Fruit fly (Drosophila melanogaster): ENCODE results near the gene Raf.

Raf gene

DNA sequence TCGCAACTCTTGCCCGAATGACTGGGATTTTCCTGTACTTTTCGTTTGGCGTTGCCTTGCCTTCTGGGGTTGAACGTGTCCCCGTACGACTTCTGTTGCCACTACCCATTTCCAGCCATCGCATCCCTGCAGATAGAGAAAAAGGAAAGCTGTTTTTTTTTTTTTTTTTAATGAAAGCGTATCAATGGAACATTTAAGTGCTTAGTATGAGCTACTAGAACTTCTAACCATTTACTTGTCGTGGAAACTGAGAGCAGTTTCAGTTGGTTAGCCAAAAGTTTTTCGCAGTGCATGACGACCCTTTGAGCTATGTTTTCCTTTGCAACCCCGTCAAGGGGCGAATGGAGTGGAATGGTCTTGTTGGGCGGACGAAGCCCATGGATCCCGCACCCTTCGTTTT, 34.0 kb downstream of the Raf start (continued):
- TF ChIP-seq Dfd (GFP tag; optimal IDR thresholded peaks at IDR 0.05) (no peak), CG3726 (GFP tag; IDR thresholded peaks at IDR 0.05) (0 out of 3 replicates have a peak, but pooled peaks have one; percentile 51), Drgx (GFP tag; IDR thresholded peaks at IDR 0.05) (no peak), Ssrp (tag; optimal IDR thresholded peaks at IDR 0.05) (peak; percentile 69), lmd (GFP tag; IDR thresholded peaks at IDR 0.05) (peak; percentile 58), CG1603 (tag; optimal IDR thresholded peaks at IDR 0.05) (peak; percentile 42), fd64A (GFP tag; optimal IDR thresholded peaks at IDR 0.05) (no peak), kni (GFP tag; optimal IDR thresholded peaks at IDR 0.05) (no peak), CG11093 (GFP tag; IDR thresholded peaks at IDR 0.05) (no peak), CG14050 (GFP tag; IDR thresholded peaks at IDR 0.05) (peak; percentile 88), Hsf (GFP tag; optimal IDR thresholded peaks at IDR 0.05) (peak; percentile 75), CG15696 (tag; optimal IDR thresholded peaks at IDR 0.05) (no peak), abd-A (tag; optimal IDR thresholded peaks at IDR 0.05) (no peak), CG43689 (GFP tag; IDR thresholded peaks at IDR 0.05) (0 out of 2 replicates have a peak, but pooled peaks have one; percentile 38), grn (GFP tag; optimal IDR thresholded peaks at IDR 0.05) (no peak), CG12219 (GFP tag; optimal IDR thresholded peaks at IDR 0.05) (peak; percentile 5), CG5245 (GFP tag; optimal IDR thresholded peaks at IDR 0.05) (peak; percentile 51), CG18011 (GFP tag; optimal IDR thresholded peaks at IDR 0.05) (peak; percentile 4), CG11696 (GFP tag; IDR thresholded peaks at IDR 0.05) (0 out of 2 replicates have a peak, but pooled peaks have one; percentile 23), Six4 (GFP tag; optimal IDR thresholded peaks at IDR 0.05) (peak; percentile 56), CG11560 (tag; IDR thresholded peaks at IDR 0.05) (0 out of 3 replicates have a peak, but pooled peaks have one; percentile 19), jumu (GFP tag; optimal IDR thresholded peaks at IDR 0.05) (peak; percentile 79), CG31224 (GFP tag; IDR thresholded peaks at IDR 0.05) (peak; percentile 31; the same call in 1 of the 2 replicates), Mad (GFP tag; optimal IDR thresholded peaks at IDR 0.05) (peak; percentile 47), Sox100B (GFP tag; optimal IDR thresholded peaks at IDR 0.05) (peak; percentile 37), CG17186 (GFP tag; optimal IDR thresholded peaks at IDR 0.05) (no peak), CG15479 (GFP tag; optimal IDR thresholded peaks at IDR 0.05) (no peak), Tbp (GFP tag; optimal IDR thresholded peaks at IDR 0.05) (no peak), Dref (GFP tag; IDR thresholded peaks at IDR 0.05) (no peak), CG7556 (GFP tag; optimal IDR thresholded peaks at IDR 0.05) (peak; percentile 83), CG17361 (GFP tag; IDR thresholded peaks at IDR 0.05) (peak; percentile 25; the same call in 1 of the 3 replicates), C15 (GFP tag; IDR thresholded peaks at IDR 0.05) (no peak), h (optimal IDR thresholded peaks at IDR 0.05) (no peak), CG1602 (GFP tag; optimal IDR thresholded peaks at IDR 0.05) (peak; percentile 78), CG9727 (GFP tag; optimal IDR thresholded peaks at IDR 0.05) (peak; percentile 39), CG31441 (GFP tag; IDR thresholded peaks at IDR 0.05) (peak; percentile 57), rib (GFP tag; IDR thresholded peaks at IDR 0.05) (no peak), her (GFP tag; optimal IDR thresholded peaks at IDR 0.05) (peak; percentile 86), Hmr (GFP tag; optimal IDR thresholded peaks at IDR 0.05) (peak; percentile 84), Xbp1 (GFP tag; optimal IDR thresholded peaks at IDR 0.05) (peak; percentile 81), CG18619 (GFP tag; optimal IDR thresholded peaks at IDR 0.05) (peak; percentile 67), shn (GFP tag; optimal IDR thresholded peaks at IDR 0.05) (peak; percentile 68), CG1233 (GFP tag; optimal IDR thresholded peaks at IDR 0.05) (peak; percentile 6), CG6654 (GFP tag; optimal IDR thresholded peaks at IDR 0.05) (no peak), CG8290 (GFP tag; optimal IDR thresholded peaks at IDR 0.05) (peak; percentile 11), CG8290 (tag; optimal IDR thresholded peaks at IDR 0.05) (peak in 1 of 2 experiments; percentile 31), tx (GFP tag; optimal IDR thresholded peaks at IDR 0.05) (peak; percentile 78), gro (GFP tag; optimal IDR thresholded peaks at IDR 0.05) (peak; percentile 81), jigr1 (GFP tag; IDR thresholded peaks at IDR 0.05) (no peak), Neu2 (GFP tag; optimal IDR thresholded peaks at IDR 0.05; ENCODE audit: borderline replicate concordance) (no peak), gfzf (GFP tag; optimal IDR thresholded peaks at IDR 0.05) (no peak), Dad (GFP tag; optimal IDR thresholded peaks at IDR 0.05) (peak; percentile 76), CG12942 (GFP tag; optimal IDR thresholded peaks at IDR 0.05) (peak; percentile 66)
